Fruit fly (Drosophila melanogaster): ENCODE measurements around the gene betaTub85D.

dm6 chr3R:9441134-9441533, 31.1 kb upstream of the betaTub85D start:
- no peak for TF ChIP-seq kay (GFP tag; ENCODE audit: borderline replicate concordance)
- TF ChIP-seq Crg-1 (GFP tag; optimal IDR thresholded peaks at IDR 0.05) = no peak
- no peak for TF ChIP-seq CG1620 (GFP tag; optimal IDR thresholded peaks at IDR 0.05)
- TF ChIP-seq cnc (optimal IDR thresholded peaks at IDR 0.05) = no peak
- TF ChIP-seq tj (GFP tag; optimal IDR thresholded peaks at IDR 0.05) = no peak
- no peak for TF ChIP-seq pad (GFP tag; optimal IDR thresholded peaks at IDR 0.05)
- no peak for TF ChIP-seq ovo (GFP tag; optimal IDR thresholded peaks at IDR 0.05)
- no peak for TF ChIP-seq cic (GFP tag; optimal IDR thresholded peaks at IDR 0.05)
- TF ChIP-seq CG33017 (tag; optimal IDR thresholded peaks at IDR 0.05) = no peak
- TF ChIP-seq CG12768 (GFP tag; optimal IDR thresholded peaks at IDR 0.05) = no peak
- TF ChIP-seq CG5204 (GFP tag; optimal IDR thresholded peaks at IDR 0.05) = no peak
- TF ChIP-seq CG7045 (GFP tag; optimal IDR thresholded peaks at IDR 0.05) = no peak
- no peak for TF ChIP-seq bab1 (GFP tag; optimal IDR thresholded peaks at IDR 0.05)

Data from whole organism, adult.